Worm (Caenorhabditis elegans) whole organism, late embryonic: ENCODE measurements around the gene bcf-1.

ENCODE experiments used
- ceh-24 ChIP-seq: sonication (generic microtip); optimal IDR thresholded peaks from 2 replicates; lab custom pipeline; 2016; ENCODE audit warnings: mild to moderate bottlenecking, missing genetic modification characterization, missing compliant biosample characterization
- ets-4 ChIP-seq: sonication (generic microtip); optimal IDR thresholded peaks from 2 replicates; lab custom pipeline; 2016; ENCODE audit warnings: missing genetic modification characterization, missing compliant biosample characterization
- fkh-10 ChIP-seq: fragments of 150-350 bp; optimal IDR thresholded peaks from 2 replicates; lab custom pipeline; 2014; ENCODE audit warnings: missing biosample characterization, missing genetic modification reagents, missing genetic modification characterization
- pha-2 ChIP-seq: sonication (generic microtip); optimal IDR thresholded peaks from 2 replicates; lab custom pipeline; 2017; ENCODE audit warnings: mild to moderate bottlenecking, missing genetic modification characterization, missing compliant biosample characterization
- ztf-16 ChIP-seq: sonication (generic microtip); optimal IDR thresholded peaks from 2 replicates; lab custom pipeline; 2017; ENCODE audit warnings: missing genetic modification characterization, missing compliant biosample characterization

ce11 chrV:6414985-6415384 lies 6.4 kb upstream of the bcf-1 start, which contains the start of gene cht-6:
- no peak for TF ChIP-seq fkh-10 (GFP tag; lab: Kevin White, UChicago)
- no peak for TF ChIP-seq ets-4 (tag; lab: Kevin White, UChicago)
- no peak for TF ChIP-seq ceh-24 (tag; lab: Kevin White, UChicago)
- TF ChIP-seq ztf-16 (tag; lab: Kevin White, UChicago) = no peak
- no peak for TF ChIP-seq pha-2 (tag; lab: Kevin White, UChicago)
